Worm (Caenorhabditis elegans): Measurements from ENCODE around the gene R11G10.4.

The R11G10.4 gene

DNA sequence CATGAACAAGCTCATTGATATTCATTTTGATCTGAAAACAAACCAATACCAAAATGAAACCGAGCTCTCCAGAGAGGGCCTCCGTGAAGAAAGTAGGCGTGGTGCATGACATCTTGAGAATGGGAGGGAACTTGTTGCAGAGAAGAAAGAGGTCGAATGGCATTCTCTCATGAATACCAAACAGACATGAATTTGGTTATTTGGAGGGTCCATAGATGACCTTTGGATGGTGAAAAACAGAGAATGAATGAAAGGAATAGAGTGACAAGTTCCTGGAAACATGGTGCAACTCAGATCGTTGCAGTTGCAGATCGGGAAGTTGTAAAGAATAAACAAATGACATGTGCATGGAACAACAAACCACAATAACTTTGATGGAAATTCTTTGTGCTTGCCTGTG is 30.1 kb upstream of the R11G10.4 start, which contains the start of gene T10G3.8:
Gene T10G3.8 (minus strand): TSS at position 101 of the 400 bp plus-strand sequence.
- no peak for TF ChIP-seq sox-4 (tag; optimal IDR thresholded peaks at IDR 0.05)
- no peak for TF ChIP-seq efl-1 (optimal IDR thresholded peaks at IDR 0.05)
- TF ChIP-seq efl-1 (GFP tag; optimal IDR thresholded peaks at IDR 0.05 in 1 of 2) = peak in 1 of 2 experiments; percentile 66

DNA sequence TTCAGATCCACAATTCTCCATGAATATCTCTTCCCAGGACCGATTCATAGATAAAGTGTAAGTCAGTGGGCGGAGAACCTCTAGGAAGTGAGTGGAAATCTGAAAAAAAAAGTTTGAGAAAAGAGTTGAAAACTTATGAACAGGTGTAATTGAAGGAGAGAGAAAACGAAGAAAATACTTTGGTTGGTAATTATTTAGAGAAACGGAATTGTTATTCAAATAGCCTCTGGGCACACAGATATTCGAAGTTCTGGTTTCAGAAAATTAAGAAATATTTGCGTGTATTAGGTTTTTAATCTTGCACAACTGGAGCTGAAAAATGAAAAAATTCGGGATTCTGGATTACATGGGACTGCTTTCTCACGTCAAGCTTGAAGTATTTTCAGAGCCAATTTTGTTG is 26.7 kb upstream of the R11G10.4 start, which contains the start of gene T10G3.2:
Gene T10G3.2 (minus strand): TSS at position 101 of the 400 bp plus-strand sequence.
- TF ChIP-seq nhr-71 (tag; optimal IDR thresholded peaks at IDR 0.05) (no peak), nhr-84 (tag; optimal IDR thresholded peaks at IDR 0.05) (no peak), tbx-2 (tag; optimal IDR thresholded peaks at IDR 0.05) (no peak), sup-37 (GFP tag; optimal IDR thresholded peaks at IDR 0.05) (no peak), grh-1 (GFP tag; IDR thresholded peaks at IDR 0.05) (no peak), efl-3 (GFP tag; optimal IDR thresholded peaks at IDR 0.05) (no peak), hpl-2 (GFP tag; optimal IDR thresholded peaks at IDR 0.05) (no peak), swsn-7 (tag; optimal IDR thresholded peaks at IDR 0.05) (no peak)

DNA sequence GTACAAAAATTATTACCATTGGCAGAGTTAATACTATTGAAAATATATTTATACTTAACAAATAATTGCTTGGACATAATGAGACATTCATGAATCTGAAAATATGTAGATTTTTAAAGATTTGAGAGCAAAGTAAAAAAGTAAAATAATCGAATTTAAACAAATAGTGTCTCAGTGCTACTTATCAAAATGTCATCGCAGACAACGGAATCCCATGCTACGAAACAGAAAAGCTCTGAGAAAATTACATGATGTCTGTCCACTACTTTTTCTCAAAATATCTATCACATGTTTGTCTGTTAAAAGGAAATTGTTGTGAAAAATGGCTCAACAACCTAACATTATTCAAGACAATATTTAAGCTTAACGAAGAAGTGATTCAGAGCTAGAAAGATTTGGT is 22.1 kb upstream of the R11G10.4 start, which contains the start of gene T10G3.4:
Gene T10G3.4 (minus strand): TSS at position 101 of the 400 bp plus-strand sequence.
- TF ChIP-seq nhr-11 (tag; optimal IDR thresholded peaks at IDR 0.05) = no peak
- no peak for TF ChIP-seq hlh-4 (tag; optimal IDR thresholded peaks at IDR 0.05)
- no peak for TF ChIP-seq rnt-1 (tag; optimal IDR thresholded peaks at IDR 0.05)
- peak; percentile 7 for TF ChIP-seq fkh-8 (tag; optimal IDR thresholded peaks at IDR 0.05)
- peak; percentile 8 for TF ChIP-seq nhr-71 (tag; optimal IDR thresholded peaks at IDR 0.05)
- TF ChIP-seq nhr-90 (tag; optimal IDR thresholded peaks at IDR 0.05; ENCODE audit: poor library complexity) = no peak
- TF ChIP-seq vab-15 (tag; optimal IDR thresholded peaks at IDR 0.05) = no peak
- TF ChIP-seq skn-1 (tag; optimal IDR thresholded peaks at IDR 0.05) = no peak
- no peak for TF ChIP-seq ceh-90 (tag; optimal IDR thresholded peaks at IDR 0.05)
- no peak for TF ChIP-seq fkh-10 (GFP tag; optimal IDR thresholded peaks at IDR 0.05)

DNA sequence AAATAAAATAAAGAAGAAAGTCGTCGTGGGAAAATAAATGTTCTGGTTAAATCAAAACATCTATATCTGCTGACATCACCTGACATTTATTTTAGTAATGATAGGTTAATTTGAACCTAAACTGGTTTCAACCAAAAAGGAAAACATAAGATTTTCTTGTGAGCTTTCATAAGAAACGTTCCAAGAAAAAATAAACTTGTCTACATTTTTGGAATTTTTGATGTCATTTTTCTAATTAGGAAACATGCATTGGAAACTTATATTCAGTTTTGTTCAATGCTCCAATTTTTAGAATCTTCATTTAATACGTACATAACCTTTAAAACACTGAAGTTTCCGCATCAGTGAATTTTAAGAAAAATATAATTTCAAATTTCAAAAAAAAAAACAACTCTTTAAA is 20.7 kb upstream of the R11G10.4 start:
- TF ChIP-seq blmp-1 (tag; optimal IDR thresholded peaks at IDR 0.05) = no peak
- no peak for TF ChIP-seq snpc-4 (tag; optimal IDR thresholded peaks at IDR 0.05)
- TF ChIP-seq nhr-77 (tag; optimal IDR thresholded peaks at IDR 0.05) = no peak
- TF ChIP-seq vab-15 (tag; optimal IDR thresholded peaks at IDR 0.05) = no peak
- TF ChIP-seq nhr-71 (tag; optimal IDR thresholded peaks at IDR 0.05) = peak; percentile 42
- TF ChIP-seq unc-62 (GFP tag; optimal IDR thresholded peaks at IDR 0.05) = no peak
- no peak for TF ChIP-seq efl-1 (optimal IDR thresholded peaks at IDR 0.05)
- no peak for TF ChIP-seq efl-1 (GFP tag; optimal IDR thresholded peaks at IDR 0.05 in 1 of 2)
- no peak for TF ChIP-seq pax-3 (tag; optimal IDR thresholded peaks at IDR 0.05)
- no peak for TF ChIP-seq nhr-11 (tag; optimal IDR thresholded peaks at IDR 0.05)
- TF ChIP-seq ces-1 (GFP tag; optimal IDR thresholded peaks at IDR 0.05) = no peak
- TF ChIP-seq aly-2 (tag; optimal IDR thresholded peaks at IDR 0.05) = no peak
- TF ChIP-seq aha-1 (tag; optimal IDR thresholded peaks at IDR 0.05) = no peak
- TF ChIP-seq ceh-63 (GFP tag; optimal IDR thresholded peaks at IDR 0.05) = no peak
- TF ChIP-seq mef-2 (tag; optimal IDR thresholded peaks at IDR 0.05) = no peak
- TF ChIP-seq mdl-1 (tag; optimal IDR thresholded peaks at IDR 0.05) = no peak
- TF ChIP-seq nhr-76 (tag; optimal IDR thresholded peaks at IDR 0.05) = no peak
- no peak for TF ChIP-seq sptf-1 (tag; optimal IDR thresholded peaks at IDR 0.05)
- TF ChIP-seq ztf-4 (tag; optimal IDR thresholded peaks at IDR 0.05) = no peak
- TF ChIP-seq sox-4 (tag; optimal IDR thresholded peaks at IDR 0.05) = peak; percentile 69
- no peak for TF ChIP-seq elt-3 (tag; optimal IDR thresholded peaks at IDR 0.05)
- TF ChIP-seq swsn-7 (tag; optimal IDR thresholded peaks at IDR 0.05) = no peak
- no peak for TF ChIP-seq irx-1 (tag; optimal IDR thresholded peaks at IDR 0.05)
- no peak for TF ChIP-seq hpl-2 (GFP tag; optimal IDR thresholded peaks at IDR 0.05)
- TF ChIP-seq nhr-20 (tag; optimal IDR thresholded peaks at IDR 0.05) = no peak
- TF ChIP-seq fkh-8 (tag; optimal IDR thresholded peaks at IDR 0.05) = peak; percentile 57
- no peak for TF ChIP-seq dsc-1 (tag; optimal IDR thresholded peaks at IDR 0.05)
